Worm (Caenorhabditis elegans) whole organism, L1 larva: Measurements from ENCODE around the gene nmy-1.

Experiments used
- aly-2 ChIP-seq: fragments of 150-350 bp; optimal IDR thresholded peaks from 2 replicates; lab custom pipeline; 2014; ENCODE audit warnings: missing biosample characterization, missing genetic modification characterization
- ama-1 ChIP-seq: fragments of 150-350 bp; optimal IDR thresholded peaks from 2 replicates; lab custom pipeline; 2014
- blmp-1 ChIP-seq: fragments of 150-350 bp; optimal IDR thresholded peaks from 2 replicates; lab custom pipeline; 2014; ENCODE audit warnings: missing biosample characterization, missing genetic modification characterization
- ceh-63 ChIP-seq: fragments of 200-800 bp; sonication (Bioruptor generic); optimal IDR thresholded peaks from 2 replicates; lab custom pipeline; 2018; ENCODE audit warnings: mild to moderate bottlenecking, missing genetic modification characterization, missing compliant biosample characterization
- ceh-90 ChIP-seq: sonication (generic microtip); optimal IDR thresholded peaks from 2 replicates; lab custom pipeline; 2016; ENCODE audit warnings: missing genetic modification characterization, missing compliant biosample characterization
- ces-1 ChIP-seq: fragments of 150-350 bp; optimal IDR thresholded peaks from 2 replicates; lab custom pipeline; 2014; ENCODE audit warnings: missing biosample characterization, missing genetic modification reagents, missing genetic modification characterization
- dpl-1 ChIP-seq, 3 experiments: fragments of 150-350 bp in 2 of 3; sonication (generic microtip) in 1 of 3; optimal IDR thresholded peaks; 2 replicates each; lab custom pipeline; 2014 to 2017; ENCODE audit warnings: missing biosample characterization in 3 of 3, missing genetic modification characterization in 3 of 3, missing genetic modification reagents in 3 of 3
- efl-1 ChIP-seq, 4 experiments: fragments of 150-350 bp; optimal IDR thresholded peaks in 3 of 4; peaks in 1 of 4; 1 replicate in 1 of 4; 2 replicates in 3 of 4; lab custom pipeline; 2014; ENCODE audit warnings: missing biosample characterization in 2 of 4, missing genetic modification characterization in 2 of 4, missing genetic modification reagents in 2 of 4
- egl-13 ChIP-seq: sonication (generic microtip); optimal IDR thresholded peaks from 2 replicates; lab custom pipeline; 2016; ENCODE audit warnings: missing genotype, missing genetic modification reagents, missing genetic modification characterization, missing compliant biosample characterization
- egl-27 ChIP-seq, 2 experiments: fragments of 150-350 bp in 1 of 2; sonication (generic microtip); optimal IDR thresholded peaks; 3 replicates each; lab custom pipeline; 2017 to 2018; ENCODE audit warnings: missing biosample characterization in 2 of 2, missing genetic modification characterization in 2 of 2, missing genetic modification reagents in 2 of 2
- elt-3 ChIP-seq, 6 experiments: fragments of 150-350 bp in 1 of 6; sonication (generic microtip); optimal IDR thresholded peaks; 2 replicates each; lab custom pipeline; 2017 to 2018; ENCODE audit warnings: missing biosample characterization in 6 of 6, missing genetic modification characterization in 6 of 6, inconsistent platforms in 1 of 6
- fkh-8 ChIP-seq: sonication (generic microtip); optimal IDR thresholded peaks from 2 replicates; lab custom pipeline; 2016; ENCODE audit warnings: mild to moderate bottlenecking, missing genetic modification characterization, missing compliant biosample characterization
- hlh-17 ChIP-seq: fragments of 200-800 bp; sonication (Bioruptor generic); optimal IDR thresholded peaks from 2 replicates; lab custom pipeline; 2018; ENCODE audit warnings: missing genetic modification characterization, mild to moderate bottlenecking, missing compliant biosample characterization, moderate library complexity, borderline replicate concordance
- lin-14 ChIP-seq: fragments of 200-800 bp; sonication (Bioruptor generic); optimal IDR thresholded peaks from 2 replicates; lab custom pipeline; 2018; ENCODE audit warnings: mild to moderate bottlenecking, missing genetic modification characterization, moderate library complexity, missing compliant biosample characterization
- lin-15B ChIP-seq: fragments of 150-350 bp; sonication (generic microtip); optimal IDR thresholded peaks from 3 replicates; lab custom pipeline; 2014; ENCODE audit warnings: missing biosample characterization, missing genetic modification characterization
- lin-39 ChIP-seq: fragments of 150-350 bp; optimal IDR thresholded peaks from 2 replicates; lab custom pipeline; 2014; ENCODE audit warnings: missing biosample characterization, missing genetic modification reagents, missing genetic modification characterization
- mdl-1 ChIP-seq, 2 experiments: fragments of 150-350 bp; optimal IDR thresholded peaks; 2 replicates each; lab custom pipeline; 2014 to 2017; ENCODE audit warnings: missing biosample characterization in 2 of 2, missing genetic modification characterization in 2 of 2, inconsistent platforms in 1 of 2
- nhr-20 ChIP-seq: sonication (generic microtip); optimal IDR thresholded peaks from 2 replicates; lab custom pipeline; 2016; ENCODE audit warnings: mild to moderate bottlenecking, missing genetic modification characterization, missing compliant biosample characterization
- nhr-47 ChIP-seq: sonication (generic microtip); optimal IDR thresholded peaks from 2 replicates; lab custom pipeline; 2016; ENCODE audit warnings: mild to moderate bottlenecking, missing genetic modification characterization, moderate library complexity, missing compliant biosample characterization
- nhr-71 ChIP-seq: sonication (generic microtip); optimal IDR thresholded peaks from 2 replicates; lab custom pipeline; 2016; ENCODE audit warnings: mild to moderate bottlenecking, missing genetic modification characterization, moderate library complexity, missing compliant biosample characterization
- nhr-76 ChIP-seq: sonication (generic microtip); optimal IDR thresholded peaks from 2 replicates; lab custom pipeline; 2017; ENCODE audit warnings: missing biosample characterization, missing genetic modification characterization
- nhr-85 ChIP-seq: sonication (generic microtip); peaks from one replicate; lab custom pipeline; 2016; ENCODE audit warnings: missing genetic modification characterization, inconsistent platforms, missing compliant biosample characterization
- pax-3 ChIP-seq: fragments of 200-800 bp; sonication (Bioruptor generic); optimal IDR thresholded peaks from 2 replicates; lab custom pipeline; 2018; ENCODE audit warnings: mild to moderate bottlenecking, missing genetic modification characterization, moderate library complexity, missing compliant biosample characterization
- rnt-1 ChIP-seq: sonication (generic microtip); optimal IDR thresholded peaks from 2 replicates; lab custom pipeline; 2016; ENCODE audit warnings: mild to moderate bottlenecking, missing genetic modification characterization, moderate library complexity, missing compliant biosample characterization
- skn-1 ChIP-seq: fragments of 150-350 bp; optimal IDR thresholded peaks from 2 replicates; lab custom pipeline; 2014; ENCODE audit warnings: missing biosample characterization, missing genetic modification characterization
- snpc-4 ChIP-seq: fragments of 150-350 bp; optimal IDR thresholded peaks from 2 replicates; lab custom pipeline; 2014; ENCODE audit warnings: missing biosample characterization, missing genetic modification characterization
- snu-23 ChIP-seq: sonication (generic microtip); optimal IDR thresholded peaks from 2 replicates; lab custom pipeline; 2016; ENCODE audit warnings: missing genetic modification characterization, missing compliant biosample characterization
- sox-4 ChIP-seq: sonication (generic microtip); optimal IDR thresholded peaks from 2 replicates; lab custom pipeline; 2016; ENCODE audit warnings: missing genetic modification characterization, missing compliant biosample characterization
- sptf-1 ChIP-seq: fragments of 150-350 bp; optimal IDR thresholded peaks from 2 replicates; lab custom pipeline; 2014; ENCODE audit warnings: missing biosample characterization, missing genetic modification characterization
- tbx-2 ChIP-seq: sonication (generic microtip); optimal IDR thresholded peaks from 2 replicates; lab custom pipeline; 2016; ENCODE audit warnings: missing genetic modification characterization, missing compliant biosample characterization
- unc-30 ChIP-seq: sonication (generic microtip); optimal IDR thresholded peaks from 2 replicates; lab custom pipeline; 2017; ENCODE audit warnings: missing biosample characterization, missing genetic modification characterization
- vab-15 ChIP-seq: sonication (generic microtip); optimal IDR thresholded peaks from 2 replicates; lab custom pipeline; 2017; ENCODE audit warnings: missing genotype, mild to moderate bottlenecking, missing genetic modification characterization, missing compliant biosample characterization
- zag-1 ChIP-seq: fragments of 150-350 bp; optimal IDR thresholded peaks from 2 replicates; lab custom pipeline; 2014; ENCODE audit warnings: missing biosample characterization, missing genetic modification characterization
- zip-4 ChIP-seq: fragments of 200-800 bp; sonication (Bioruptor generic); optimal IDR thresholded peaks from 2 replicates; lab custom pipeline; 2018; ENCODE audit warnings: mild to moderate bottlenecking, missing genetic modification characterization, moderate library complexity, missing compliant biosample characterization

The nmy-1 gene

ce11 chrX:2940572-2940971, 31.2 kb downstream of the nmy-1 start, which contains the start of gene pfk-1.1:
Gene pfk-1.1 (plus strand): TSS chrX:2940872.
- TF ChIP-seq lin-39, result no peak
- no peak for TF ChIP-seq nhr-76 (tag; lab: Kevin White, UChicago)
- no peak for TF ChIP-seq fkh-8 (tag; lab: Kevin White, UChicago)
- TF ChIP-seq pax-3 (tag; lab: Kevin White, UChicago), result no peak
- no peak for TF ChIP-seq blmp-1 (tag; lab: Kevin White, UChicago)
- TF ChIP-seq zip-4 (GFP tag; lab: Kevin White, UChicago), result no peak
- TF ChIP-seq ama-1 (lab: Kevin White, UChicago), result no peak
- no peak for TF ChIP-seq sptf-1 (tag; lab: Kevin White, UChicago)

ce11 chrX:2942327-2942726, 33.0 kb downstream of the nmy-1 start:
- TF ChIP-seq nhr-47 (no peak), snpc-4 (tag; lab: Kevin White, UChicago) (peak; percentile 51)

- TF ChIP-seq efl-1 (optimal IDR thresholded peaks at IDR 0.05; lab: Kevin White, UChicago) (no peak), efl-1 (GFP tag; optimal IDR thresholded peaks at IDR 0.05 in 1 of 2; lab: Kevin White, UChicago) (no peak), nhr-71 (no peak), hlh-17 (no peak), rnt-1 (tag; lab: Kevin White, UChicago) (no peak), skn-1 (tag; lab: Kevin White, UChicago) (no peak), dpl-1 (GFP tag; optimal IDR thresholded peaks at IDR 0.05; lab: Kevin White, UChicago) (no peak), unc-30 (tag; lab: Kevin White, UChicago) (no peak)
Observed at ce11 chrX:2943611-2944010, 34.3 kb downstream of the nmy-1 start.

ce11 chrX:2945950-2946349, 36.6 kb downstream of the nmy-1 start:
- TF ChIP-seq vab-15 (tag; lab: Kevin White, UChicago) (no peak), snpc-4 (tag; lab: Kevin White, UChicago) (no peak), ceh-63 (GFP tag; lab: Kevin White, UChicago) (no peak), dpl-1 (GFP tag; optimal IDR thresholded peaks at IDR 0.05; lab: Kevin White, UChicago) (no peak), nhr-20 (no peak), zag-1 (no peak), mdl-1 (tag; optimal IDR thresholded peaks at IDR 0.05; lab: Kevin White, UChicago) (no peak)

- TF ChIP-seq nhr-20, result no peak
- no peak for TF ChIP-seq aly-2 (tag; lab: Kevin White, UChicago)
- TF ChIP-seq snu-23, result peak; percentile 4
- no peak for TF ChIP-seq ceh-90
- no peak for TF ChIP-seq egl-27 (tag; optimal IDR thresholded peaks at IDR 0.05; lab: Kevin White, UChicago)
- peak; percentile 57 for TF ChIP-seq lin-14
- TF ChIP-seq tbx-2 (tag; lab: Kevin White, UChicago), result no peak
- peak in 4 of 6 experiments; percentile 34 to 79 (median 66) for TF ChIP-seq elt-3 (tag; optimal IDR thresholded peaks at IDR 0.05; lab: Kevin White, UChicago)
- TF ChIP-seq egl-13 (tag; lab: Kevin White, UChicago), result no peak
- no peak for TF ChIP-seq lin-15B
- peak; percentile 80 for TF ChIP-seq blmp-1 (tag; lab: Kevin White, UChicago)
- no peak for TF ChIP-seq ces-1 (GFP tag; lab: Kevin White, UChicago)
- peak; percentile 81 for TF ChIP-seq nhr-85 (tag; lab: Kevin White, UChicago)
- TF ChIP-seq sox-4 (tag; lab: Kevin White, UChicago), result no peak
- TF ChIP-seq, all 84 proteins: peak for 5
Observed at ce11 chrX:2946508-2947005, 37.2 kb downstream of the nmy-1 start, which contains the start of the genes Y41G9A.10 and Y41G9A.5. Gene Y41G9A.10 (minus strand): TSS chrX:2946558. Gene Y41G9A.5 (plus strand): TSS chrX:2946667.
